Worm (Caenorhabditis elegans): ENCODE measurements around the gene H38K22.9.

H38K22.9 gene

ce11 chrIII:4281955-4282618 is 41.9 kb upstream of the H38K22.9 start (continued):
- TF ChIP-seq aha-1 (tag) (peak; percentile 100), mxl-2 (GFP tag; conservative IDR thresholded peaks at IDR 0.05) (peak; percentile 83), snpc-4 (tag; optimal IDR thresholded peaks at IDR 0.05) (peak; percentile 56), nhr-42 (GFP tag; IDR thresholded peaks at IDR 0.05) (peak; percentile 84), lir-3 (tag; optimal IDR thresholded peaks at IDR 0.05) (peak; percentile 82), zip-2 (tag; optimal IDR thresholded peaks at IDR 0.05) (peak; percentile 79), mxl-3 (GFP tag; optimal IDR thresholded peaks at IDR 0.05) (peak; percentile 99), pqm-1 (tag; optimal IDR thresholded peaks at IDR 0.05) (no peak), dmd-6 (GFP tag; IDR thresholded peaks at IDR 0.05) (peak; percentile 100), unc-130 (GFP tag; optimal IDR thresholded peaks at IDR 0.05) (peak; percentile 25), duxl-1 (tag; optimal IDR thresholded peaks at IDR 0.05; ENCODE audit: poor library complexity) (peak; percentile 81), hlh-11 (tag; optimal IDR thresholded peaks at IDR 0.05) (peak; percentile 100), nhr-41 (GFP tag; IDR thresholded peaks at IDR 0.05) (peak; percentile 91), nhr-111 (GFP tag; optimal IDR thresholded peaks at IDR 0.05) (peak; percentile 40), arid-1 (GFP tag; conservative IDR thresholded peaks at IDR 0.05) (peak; percentile 87), F49E8.2 (tag; optimal IDR thresholded peaks at IDR 0.05; ENCODE audit: borderline replicate concordance) (no peak), ceh-44 (GFP tag; IDR thresholded peaks at IDR 0.05) (0 out of 2 replicates have a peak, but pooled peaks have one; percentile 5), snpc-1.2 (GFP tag; IDR thresholded peaks at IDR 0.05) (no peak; the same call in 1 of the 2 replicates), ZK546.5 (tag; optimal IDR thresholded peaks at IDR 0.05) (peak in 1 of 2 experiments; percentile 52), mep-1 (tag; optimal IDR thresholded peaks at IDR 0.05) (peak; percentile 98), hif-1 (tag; optimal IDR thresholded peaks at IDR 0.05) (peak; percentile 90 to 96), mdt-29 (GFP tag; IDR thresholded peaks at IDR 0.05) (peak; percentile 89), madf-5 (GFP tag; IDR thresholded peaks at IDR 0.05) (peak in 1 of 2 experiments; percentile 39; a peak in 1 of 4 replicates), jun-1 (tag; optimal IDR thresholded peaks at IDR 0.05) (peak; percentile 90), skn-1 (tag; optimal IDR thresholded peaks at IDR 0.05) (no peak), F44E2.7 (GFP tag; IDR thresholded peaks at IDR 0.05) (no peak), gei-8 (GFP tag; optimal IDR thresholded peaks at IDR 0.05) (peak; percentile 100), ztf-7 (tag; optimal IDR thresholded peaks at IDR 0.05) (peak; percentile 69), ceh-62 (tag; optimal IDR thresholded peaks at IDR 0.05) (no peak), ama-1 (optimal IDR thresholded peaks at IDR 0.05) (no peak), nhr-76 (tag; optimal IDR thresholded peaks at IDR 0.05) (peak; percentile 58), unc-39 (tag; optimal IDR thresholded peaks at IDR 0.05) (no peak), mes-2 (tag; optimal IDR thresholded peaks at IDR 0.05; ENCODE audit: poor library complexity, severe bottlenecking) (peak; percentile 77), ces-1 (GFP tag; optimal IDR thresholded peaks at IDR 0.05) (peak; percentile 14), spr-1 (tag; optimal IDR thresholded peaks at IDR 0.05) (peak; percentile 96), fos-1 (tag; optimal IDR thresholded peaks at IDR 0.05) (peak; percentile 86), set-16 (GFP tag; IDR thresholded peaks at IDR 0.05) (peak; percentile 100), D1046.2 (GFP tag; IDR thresholded peaks at IDR 0.05) (peak; percentile 9; the same call in 1 of the 2 replicates), tra-1 (GFP tag; IDR thresholded peaks at IDR 0.05) (peak; percentile 98), mdl-1 (tag; optimal IDR thresholded peaks at IDR 0.05) (peak; percentile 98 to 99), ceh-32 (tag; optimal IDR thresholded peaks at IDR 0.05; ENCODE audit: poor library complexity) (peak; percentile 90), cey-2 (tag; optimal IDR thresholded peaks at IDR 0.05; ENCODE audit: borderline replicate concordance, insufficient read depth) (peak; percentile 82), T20F7.1 (GFP tag; optimal IDR thresholded peaks at IDR 0.05) (peak; percentile 88), php-3 (GFP tag; IDR thresholded peaks at IDR 0.05) (peak; percentile 77), F10B5.3 (tag; optimal IDR thresholded peaks at IDR 0.05) (peak; percentile 91), nhr-6 (tag; optimal IDR thresholded peaks at IDR 0.05) (peak; percentile 29), nhr-28 (tag; optimal IDR thresholded peaks at IDR 0.05) (peak; percentile 93), daf-8 (GFP tag; IDR thresholded peaks at IDR 0.05) (no peak), rbr-2 (tag; optimal IDR thresholded peaks at IDR 0.05) (peak; percentile 99), egl-43 (GFP tag; IDR thresholded peaks at IDR 0.05) (peak; percentile 96)

Data from whole organism, L4 larva.